Worm (Caenorhabditis elegans) whole organism, L4/young adult: ENCODE data around the gene his-62.

Experiments used
- W03F9.2 ChIP-seq: fragments of 150-350 bp; optimal IDR thresholded peaks from 2 replicates; lab custom pipeline; 2014; ENCODE audit warnings: missing biosample characterization, missing genetic modification characterization
- him-1 ChIP-seq: sonication (generic microtip); optimal IDR thresholded peaks from 2 replicates; lab custom pipeline; 2016; ENCODE audit warnings: missing genotype, missing genetic modification reagents, missing genetic modification characterization, missing compliant biosample characterization

DNA sequence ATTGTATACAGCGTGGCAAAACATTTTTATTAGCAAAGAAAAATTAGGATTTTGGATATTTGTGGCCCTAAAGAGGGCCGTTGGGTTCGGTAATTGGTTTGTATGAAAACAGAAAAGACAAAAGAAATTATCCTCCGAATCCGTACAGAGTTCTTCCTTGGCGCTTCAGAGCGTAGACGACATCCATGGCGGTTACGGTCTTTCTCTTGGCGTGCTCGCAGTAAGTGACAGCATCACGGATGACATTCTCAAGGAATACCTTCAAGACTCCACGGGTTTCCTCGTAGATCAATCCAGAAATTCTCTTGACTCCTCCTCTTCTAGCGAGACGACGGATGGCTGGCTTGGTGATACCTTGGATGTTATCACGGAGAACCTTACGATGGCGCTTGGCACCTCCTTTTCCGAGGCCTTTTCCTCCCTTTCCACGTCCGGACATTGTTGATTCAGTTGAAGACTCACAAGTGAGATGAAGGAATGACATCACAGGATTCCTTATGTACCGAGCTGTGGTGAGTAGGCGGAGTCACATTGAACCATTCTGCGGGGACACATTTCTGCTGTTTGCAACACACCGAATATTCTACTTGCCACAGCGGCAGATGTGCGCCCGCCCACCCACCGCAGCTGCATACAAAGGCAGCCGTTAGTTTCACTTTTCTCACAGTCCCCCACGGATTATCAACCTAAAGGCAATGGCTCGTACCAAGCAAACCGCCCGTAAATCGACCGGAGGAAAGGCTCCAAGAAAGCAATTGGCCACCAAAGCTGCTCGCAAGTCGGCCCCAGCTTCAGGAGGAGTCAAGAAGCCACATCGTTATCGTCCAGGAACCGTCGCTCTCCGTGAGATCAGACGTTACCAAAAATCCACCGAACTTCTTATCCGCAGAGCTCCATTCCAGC, 1.5 kb downstream of the his-62 start, which contains the start of the genes his-60 and his-59:
- TF ChIP-seq him-1 (tag; lab: Kevin White, UChicago): no peak
- no peak for TF ChIP-seq W03F9.2
